Fruit fly (Drosophila melanogaster): ENCODE data around the gene CG15531.
A peak's percentile ranks its signal among the peaks of the same experiment; 100 is the strongest.

CG15531 gene

dm6 chr3R:30222236-30222635 lies 26.2 kb upstream of the CG15531 start (continued):
- TF ChIP-seq CG8290 (GFP tag; optimal IDR thresholded peaks at IDR 0.05): no peak
- TF ChIP-seq CG8290 (tag; optimal IDR thresholded peaks at IDR 0.05): no peak
- TF ChIP-seq Asciz (GFP tag; optimal IDR thresholded peaks at IDR 0.05): no peak
- no peak for TF ChIP-seq Gsc (GFP tag; IDR thresholded peaks at IDR 0.05)
- no peak for TF ChIP-seq kay (GFP tag; optimal IDR thresholded peaks at IDR 0.05)
- no peak for TF ChIP-seq CG12104 (GFP tag; optimal IDR thresholded peaks at IDR 0.05)
- peak; percentile 9 for TF ChIP-seq CG18599 (GFP tag; optimal IDR thresholded peaks at IDR 0.05)
- TF ChIP-seq Dfd (GFP tag; optimal IDR thresholded peaks at IDR 0.05): no peak
- TF ChIP-seq wor (GFP tag; IDR thresholded peaks at IDR 0.05): no peak
- TF ChIP-seq CG7357 (GFP tag; IDR thresholded peaks at IDR 0.05): no peak
- no peak for TF ChIP-seq mam (GFP tag; optimal IDR thresholded peaks at IDR 0.05)
- no peak for TF ChIP-seq tin (GFP tag; optimal IDR thresholded peaks at IDR 0.05)
- peak; percentile 26 for TF ChIP-seq PHDP (tag; optimal IDR thresholded peaks at IDR 0.05)
- no peak for TF ChIP-seq ab (GFP tag; optimal IDR thresholded peaks at IDR 0.05)
- no peak for TF ChIP-seq Bteb2 (GFP tag; optimal IDR thresholded peaks at IDR 0.05)
- peak; percentile 6 for TF ChIP-seq CG13424 (tag; optimal IDR thresholded peaks at IDR 0.05)
- TF ChIP-seq CG2875 (GFP tag; optimal IDR thresholded peaks at IDR 0.05): no peak
- TF ChIP-seq amos (GFP tag; IDR thresholded peaks at IDR 0.05; ENCODE audit: partially characterized antibody): no peak
- peak in 1 of 2 experiments; percentile 6 for TF ChIP-seq eve (GFP tag; optimal IDR thresholded peaks at IDR 0.05)
- TF ChIP-seq CG4328 (GFP tag; optimal IDR thresholded peaks at IDR 0.05): no peak
- TF ChIP-seq bowl (GFP tag; IDR thresholded peaks at IDR 0.05): no peak
- TF ChIP-seq CG32532 (GFP tag; IDR thresholded peaks at IDR 0.05): peak; percentile 18; the same call in 1 of the 2 replicates
- TF ChIP-seq Sox102F (GFP tag; optimal IDR thresholded peaks at IDR 0.05): peak; percentile 35
- no peak for TF ChIP-seq knrl (GFP tag; IDR thresholded peaks at IDR 0.05; ENCODE audit: partially characterized antibody)
- no peak for TF ChIP-seq CG30020 (tag; optimal IDR thresholded peaks at IDR 0.05)
- peak; percentile 59; the same call in 1 of the 3 replicates for TF ChIP-seq zfh1 (GFP tag; IDR thresholded peaks at IDR 0.05)
- no peak for TF ChIP-seq CG8359 (GFP tag; optimal IDR thresholded peaks at IDR 0.05; ENCODE audit: borderline replicate concordance)
- TF ChIP-seq Fer2 (tag; optimal IDR thresholded peaks at IDR 0.05): no peak
- TF ChIP-seq CG7372 (GFP tag; IDR thresholded peaks at IDR 0.05): no peak
- TF ChIP-seq CG6854 (GFP tag; optimal IDR thresholded peaks at IDR 0.05): no peak
- no peak for TF ChIP-seq sisA (GFP tag; IDR thresholded peaks at IDR 0.05)
- TF ChIP-seq YL-1 (GFP tag; optimal IDR thresholded peaks at IDR 0.05): no peak
- no peak for TF ChIP-seq Six4 (GFP tag; optimal IDR thresholded peaks at IDR 0.05)
- peak; percentile 46; the same call in 1 of the 2 replicates for TF ChIP-seq vvl (GFP tag; IDR thresholded peaks at IDR 0.05)
- no peak for TF ChIP-seq peb (GFP tag; IDR thresholded peaks at IDR 0.05)
- TF ChIP-seq CG1603 (tag; optimal IDR thresholded peaks at IDR 0.05): no peak
- 0 out of 3 replicates have a peak, but pooled peaks have one; percentile 12 for TF ChIP-seq otp (GFP tag; IDR thresholded peaks at IDR 0.05)
- peak; percentile 12 for TF ChIP-seq nmo (GFP tag; optimal IDR thresholded peaks at IDR 0.05)
- no peak for TF ChIP-seq Kr (GFP tag; optimal IDR thresholded peaks at IDR 0.05)
- TF ChIP-seq cad (GFP tag; optimal IDR thresholded peaks at IDR 0.05): no peak
- no peak for TF ChIP-seq CG12769 (tag; optimal IDR thresholded peaks at IDR 0.05)
- TF ChIP-seq phol (tag; optimal IDR thresholded peaks at IDR 0.05): no peak
- TF ChIP-seq ara (GFP tag; IDR thresholded peaks at IDR 0.05): peak; percentile 60; the same call in 1 of the 2 replicates
- peak; percentile 16 for TF ChIP-seq trem (tag; optimal IDR thresholded peaks at IDR 0.05)
- no peak for TF ChIP-seq bbx (GFP tag; IDR thresholded peaks at IDR 0.05; ENCODE audit: partially characterized antibody)
- TF ChIP-seq Camta (GFP tag; optimal IDR thresholded peaks at IDR 0.05): no peak
- TF ChIP-seq CG7786 (GFP tag; optimal IDR thresholded peaks at IDR 0.05): no peak
- TF ChIP-seq Sox100B (GFP tag; optimal IDR thresholded peaks at IDR 0.05): peak; percentile 8
- TF ChIP-seq sr (GFP tag; IDR thresholded peaks at IDR 0.05): no peak
- TF ChIP-seq CG2712 (tag; optimal IDR thresholded peaks at IDR 0.05): peak; percentile 55
- no peak for TF ChIP-seq fd64A (GFP tag; optimal IDR thresholded peaks at IDR 0.05)
- TF ChIP-seq CG18262 (tag; optimal IDR thresholded peaks at IDR 0.05): peak; percentile 33

Data from whole organism, embryonic.